Worm (Caenorhabditis elegans) whole organism, L3 larva: Measurements from ENCODE around the gene F40G12.10.

Source experiments
- R02D3.7 ChIP-seq: fragments of 150-350 bp; optimal IDR thresholded peaks from 2 replicates; lab custom pipeline; 2014; ENCODE audit warnings: missing biosample characterization, missing genetic modification characterization
- ZK546.5 ChIP-seq: sonication (generic microtip); optimal IDR thresholded peaks from 2 replicates; lab custom pipeline; 2017; ENCODE audit warnings: missing biosample characterization, missing genetic modification characterization
- aly-2 ChIP-seq: fragments of 150-350 bp; optimal IDR thresholded peaks from 2 replicates; lab custom pipeline; 2014; ENCODE audit warnings: missing biosample characterization, missing genetic modification characterization
- egl-27 ChIP-seq: sonication (generic microtip); optimal IDR thresholded peaks from 4 replicates; lab custom pipeline; 2017; ENCODE audit warnings: missing biosample characterization, missing genetic modification reagents, missing genetic modification characterization
- fkh-10 ChIP-seq: sonication (generic microtip); optimal IDR thresholded peaks from 2 replicates; lab custom pipeline; 2017; ENCODE audit warnings: missing biosample characterization, missing genetic modification reagents, missing genetic modification characterization
- fos-1 ChIP-seq: fragments of 150-350 bp; optimal IDR thresholded peaks from 2 replicates; lab custom pipeline; 2014; ENCODE audit warnings: missing biosample characterization, missing genetic modification characterization
- lin-39 ChIP-seq: fragments of 150-350 bp; optimal IDR thresholded peaks from 2 replicates; lab custom pipeline; 2018; ENCODE audit warnings: missing biosample characterization, missing genetic modification reagents, missing genetic modification characterization
- nfya-1 ChIP-seq: sonication (generic microtip); optimal IDR thresholded peaks from 2 replicates; lab custom pipeline; 2017; ENCODE audit warnings: missing genetic modification characterization, mild to moderate bottlenecking, missing compliant biosample characterization, antibody characterized with exemption, moderate library complexity; ENCODE audit not compliant: insufficient read depth
- nhr-12 ChIP-seq: fragments of 150-350 bp; optimal IDR thresholded peaks from 2 replicates; lab custom pipeline; 2014; ENCODE audit warnings: missing biosample characterization, missing genetic modification characterization
- nhr-25 ChIP-seq: sonication (generic microtip); optimal IDR thresholded peaks from 2 replicates; lab custom pipeline; 2017; ENCODE audit warnings: missing biosample characterization, missing genetic modification characterization
- pha-4 ChIP-seq: fragments of 150-350 bp; optimal IDR thresholded peaks from 2 replicates; lab custom pipeline; 2014; ENCODE audit warnings: missing biosample characterization, missing genetic modification reagents, missing genetic modification characterization
- pqm-1 ChIP-seq: fragments of 150-350 bp; optimal IDR thresholded peaks from 2 replicates; lab custom pipeline; 2017; ENCODE audit warnings: missing biosample characterization, missing genetic modification characterization, inconsistent platforms
- unc-62 ChIP-seq: fragments of 150-350 bp; sonication (generic microtip); optimal IDR thresholded peaks from 4 replicates; lab custom pipeline; 2014; ENCODE audit warnings: missing biosample characterization, missing genetic modification reagents, missing genetic modification characterization

DNA sequence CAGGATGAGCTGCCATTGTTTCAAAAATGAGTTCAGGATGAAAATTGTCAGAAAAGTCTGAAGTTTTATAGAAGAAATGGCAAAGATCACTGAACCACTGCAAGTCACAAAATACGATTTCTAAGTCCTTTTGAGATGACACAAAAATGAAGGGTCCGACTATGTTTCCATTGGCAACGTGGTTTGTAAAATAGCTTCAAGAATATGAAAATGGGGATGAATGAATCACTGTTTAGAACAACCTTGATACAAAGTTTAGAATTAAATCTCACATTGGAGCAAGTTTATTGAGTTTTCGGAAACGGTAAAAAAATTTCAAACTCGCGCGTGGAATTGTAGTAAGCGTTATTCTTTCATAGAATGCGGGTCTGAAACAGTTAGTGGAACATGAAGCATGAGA, 27.8 kb downstream of the F40G12.10 start, which contains the start of gene ddn-3:
- TF ChIP-seq ZK546.5 (tag; lab: Kevin White, UChicago) (no peak), nhr-12 (tag; lab: Kevin White, UChicago) (no peak), nhr-25 (tag; lab: Kevin White, UChicago) (no peak), nfya-1 (no peak), R02D3.7 (tag; lab: Kevin White, UChicago) (no peak), egl-27 (tag; lab: Kevin White, UChicago) (no peak), pqm-1 (tag; lab: Kevin White, UChicago) (no peak), unc-62 (GFP tag; lab: Kevin White, UChicago) (no peak), lin-39 (no peak), pha-4 (no peak), aly-2 (tag; lab: Kevin White, UChicago) (no peak), fkh-10 (no peak), fos-1 (tag; lab: Kevin White, UChicago) (no peak)
